Worm (Caenorhabditis elegans) whole organism, L4 larva: ENCODE data around the gene F42A10.6.

Experiments
- aha-1 ChIP-seq: fragments of 150-350 bp; peaks from one replicate; lab custom pipeline; 2014; ENCODE audit warnings: missing biosample characterization, missing genetic modification characterization
- ceh-82 ChIP-seq: sonication (generic microtip); optimal IDR thresholded peaks from 2 replicates; lab custom pipeline; 2017; ENCODE audit warnings: missing biosample characterization, missing genetic modification characterization
- dmd-6 ChIP-seq: fragments of 200-800 bp; sonication (Bioruptor generic); IDR thresholded peaks from 2 replicates; pipeline ENCODE4 v1.3.6; 2022; ENCODE audit warnings: missing genetic modification reagents, missing genetic modification characterization, missing compliant biosample characterization
- nhr-111 ChIP-seq: fragments of 200-800 bp; sonication (Bioruptor generic); optimal IDR thresholded peaks from 2 replicates; lab custom pipeline; 2018; ENCODE audit warnings: mild to moderate bottlenecking, missing genetic modification characterization, missing compliant biosample characterization
- nhr-77 ChIP-seq: fragments of 150-350 bp; optimal IDR thresholded peaks from 2 replicates; lab custom pipeline; 2014; ENCODE audit warnings: missing biosample characterization, missing genetic modification characterization
- snpc-4 ChIP-seq: fragments of 150-350 bp; optimal IDR thresholded peaks from 2 replicates; lab custom pipeline; 2014; ENCODE audit warnings: missing biosample characterization, missing genetic modification characterization

ce11 chrIII:6168497-6169227 lies 8.0 kb downstream of the F42A10.6 start, which contains the start of gene efk-1:
- TF ChIP-seq dmd-6 (peak; percentile 33; the same call in 1 of the 2 replicates), snpc-4 (tag; lab: Kevin White, UChicago) (no peak), ceh-82 (tag; lab: Kevin White, UChicago) (no peak), aha-1 (tag; lab: Kevin White, UChicago) (peak; percentile 94), nhr-111 (GFP tag; lab: Kevin White, UChicago) (no peak), nhr-77 (peak; percentile 53)
